Worm (Caenorhabditis elegans): ENCODE data around the gene F48E3.2.

ce11 chrX:7463637-7464036 lies 29.3 kb downstream of the F48E3.2 start, which contains the start of gene sox-2:
- TF ChIP-seq unc-62 (GFP tag; optimal IDR thresholded peaks at IDR 0.05), result no peak
- no peak for TF ChIP-seq blmp-1 (tag; optimal IDR thresholded peaks at IDR 0.05; ENCODE audit: insufficient read depth)
- TF ChIP-seq dmd-4 (tag; optimal IDR thresholded peaks at IDR 0.05), result no peak
- TF ChIP-seq elt-3 (tag; optimal IDR thresholded peaks at IDR 0.05), result no peak
